Fruit fly (Drosophila melanogaster): ENCODE data around the gene spn-A.

Gene spn-A

dm6 chr3R:30099341-30099871 lies 43.6 kb upstream of the spn-A start (continued):
- TF ChIP-seq CG17361 (GFP tag; IDR thresholded peaks at IDR 0.05) = no peak
- TF ChIP-seq Max (GFP tag; optimal IDR thresholded peaks at IDR 0.05) = no peak
- peak; percentile 28; the same call in 1 of the 2 replicates for TF ChIP-seq tna (GFP tag; IDR thresholded peaks at IDR 0.05; ENCODE audit: partially characterized antibody)
- no peak for TF ChIP-seq Aef1 (GFP tag; IDR thresholded peaks at IDR 0.05)
- TF ChIP-seq Hr39 (optimal IDR thresholded peaks at IDR 0.05) = no peak
- no peak for TF ChIP-seq p53 (GFP tag; optimal IDR thresholded peaks at IDR 0.05)
- TF ChIP-seq nerfin-2 (GFP tag; IDR thresholded peaks at IDR 0.05; ENCODE audit: partially characterized antibody) = no peak; the same call in 1 of the 2 replicates
- TF ChIP-seq CG34422 (GFP tag; IDR thresholded peaks at IDR 0.05) = no peak
- no peak for TF ChIP-seq CG7963 (GFP tag; IDR thresholded peaks at IDR 0.05; ENCODE audit: partially characterized antibody)
- TF ChIP-seq crc (GFP tag; optimal IDR thresholded peaks at IDR 0.05) = no peak
- peak; percentile 34; the same call in 1 of the 2 replicates for TF ChIP-seq Scr (GFP tag; IDR thresholded peaks at IDR 0.05; ENCODE audit: partially characterized antibody)
- no peak for TF ChIP-seq CG6791 (GFP tag; IDR thresholded peaks at IDR 0.05; ENCODE audit: partially characterized antibody)
- no peak for TF ChIP-seq B-H1 (GFP tag; IDR thresholded peaks at IDR 0.05)
- TF ChIP-seq nom (GFP tag; optimal IDR thresholded peaks at IDR 0.05) = peak; percentile 58
- TF ChIP-seq Doc3 (GFP tag; IDR thresholded peaks at IDR 0.05; ENCODE audit: partially characterized antibody) = 0 out of 3 replicates have a peak, but pooled peaks have one; percentile 44
- TF ChIP-seq Myb (GFP tag; optimal IDR thresholded peaks at IDR 0.05) = no peak
- peak; percentile 22 for TF ChIP-seq repo (GFP tag; optimal IDR thresholded peaks at IDR 0.05)
- no peak for TF ChIP-seq shn (GFP tag; optimal IDR thresholded peaks at IDR 0.05)
- no peak for TF ChIP-seq Xrp1 (GFP tag; IDR thresholded peaks at IDR 0.05)
- TF ChIP-seq corto (GFP tag; optimal IDR thresholded peaks at IDR 0.05) = peak; percentile 9
- TF ChIP-seq CG8478 (optimal IDR thresholded peaks at IDR 0.05) = no peak
- no peak for TF ChIP-seq NC2α (GFP tag; optimal IDR thresholded peaks at IDR 0.05)
- TF ChIP-seq ase (GFP tag; IDR thresholded peaks at IDR 0.05) = no peak
- TF ChIP-seq Jarid2 (GFP tag; optimal IDR thresholded peaks at IDR 0.05) = peak; percentile 25
- TF ChIP-seq CG10979 (tag; optimal IDR thresholded peaks at IDR 0.05) = no peak
- peak; percentile 44; the same call in 1 of the 2 replicates for TF ChIP-seq amos (GFP tag; IDR thresholded peaks at IDR 0.05; ENCODE audit: partially characterized antibody)
- TF ChIP-seq gro (GFP tag; optimal IDR thresholded peaks at IDR 0.05) = peak; percentile 47
- no peak for TF ChIP-seq pita (GFP tag; optimal IDR thresholded peaks at IDR 0.05)
- no peak for TF ChIP-seq sens-2 (GFP tag; IDR thresholded peaks at IDR 0.05)
- no peak for TF ChIP-seq ssp (GFP tag; IDR thresholded peaks at IDR 0.05)
- no peak for TF ChIP-seq D (optimal IDR thresholded peaks at IDR 0.05)
- TF ChIP-seq D (GFP tag; optimal IDR thresholded peaks at IDR 0.05) = no peak
- no peak for TF ChIP-seq CG9817 (tag; optimal IDR thresholded peaks at IDR 0.05)
- no peak for TF ChIP-seq CG2678 (tag; optimal IDR thresholded peaks at IDR 0.05)
- TF ChIP-seq gsb (GFP tag; IDR thresholded peaks at IDR 0.05) = no peak
- no peak for TF ChIP-seq CG7271 (tag; optimal IDR thresholded peaks at IDR 0.05)
- TF ChIP-seq CG10543 (GFP tag; optimal IDR thresholded peaks at IDR 0.05) = peak; percentile 30
- no peak for TF ChIP-seq CG12942 (GFP tag; optimal IDR thresholded peaks at IDR 0.05)
- no peak for TF ChIP-seq sug (tag; optimal IDR thresholded peaks at IDR 0.05)
- TF ChIP-seq gsb-n (tag; optimal IDR thresholded peaks at IDR 0.05) = no peak
- TF ChIP-seq Vsx1 (GFP tag; optimal IDR thresholded peaks at IDR 0.05) = no peak
- no peak for TF ChIP-seq ac (GFP tag; optimal IDR thresholded peaks at IDR 0.05)
- no peak for TF ChIP-seq seq (GFP tag; IDR thresholded peaks at IDR 0.05)
- peak; percentile 77 for TF ChIP-seq Drgx (GFP tag; IDR thresholded peaks at IDR 0.05)
- TF ChIP-seq CG4854 (GFP tag; optimal IDR thresholded peaks at IDR 0.05) = no peak
- TF ChIP-seq phol (tag; optimal IDR thresholded peaks at IDR 0.05) = no peak
- peak; percentile 67; the same call in 1 of the 2 replicates for TF ChIP-seq bbx (GFP tag; IDR thresholded peaks at IDR 0.05; ENCODE audit: partially characterized antibody)
- TF ChIP-seq Sin3A (optimal IDR thresholded peaks at IDR 0.05) = no peak
- TF ChIP-seq crol (GFP tag; IDR thresholded peaks at IDR 0.05) = 0 out of 2 replicates have a peak, but pooled peaks have one; percentile 28
- no peak for TF ChIP-seq jigr1 (GFP tag; IDR thresholded peaks at IDR 0.05)
- TF ChIP-seq jumu (GFP tag; optimal IDR thresholded peaks at IDR 0.05) = no peak
